Worm (Caenorhabditis elegans) whole organism, L1 larva: Measurements from ENCODE around the gene F43G6.10.

Source experiments
- C04F5.9 ChIP-seq: sonication (generic microtip); optimal IDR thresholded peaks from 2 replicates; lab custom pipeline; 2016; ENCODE audit warnings: missing genetic modification characterization, missing compliant biosample characterization
- alr-1 ChIP-seq: fragments of 200-800 bp; sonication (Bioruptor generic); optimal IDR thresholded peaks from 2 replicates; lab custom pipeline; 2018; ENCODE audit warnings: borderline replicate concordance, mild to moderate bottlenecking, missing genetic modification characterization, missing compliant biosample characterization
- aly-2 ChIP-seq: fragments of 150-350 bp; optimal IDR thresholded peaks from 2 replicates; lab custom pipeline; 2014; ENCODE audit warnings: missing biosample characterization, missing genetic modification characterization
- blmp-1 ChIP-seq: fragments of 150-350 bp; optimal IDR thresholded peaks from 2 replicates; lab custom pipeline; 2014; ENCODE audit warnings: missing biosample characterization, missing genetic modification characterization
- ceh-63 ChIP-seq: fragments of 200-800 bp; sonication (Bioruptor generic); optimal IDR thresholded peaks from 2 replicates; lab custom pipeline; 2018; ENCODE audit warnings: mild to moderate bottlenecking, missing genetic modification characterization, missing compliant biosample characterization
- ceh-8 ChIP-seq: fragments of 200-800 bp; sonication (Bioruptor generic); optimal IDR thresholded peaks from 2 replicates; lab custom pipeline; 2018; ENCODE audit warnings: mild to moderate bottlenecking, missing genetic modification characterization, moderate library complexity, missing compliant biosample characterization
- ceh-88 ChIP-seq: fragments of 200-800 bp; sonication (Bioruptor generic); IDR thresholded peaks from 2 replicates; pipeline ENCODE4 v1.3.6; 2022; ENCODE audit warnings: missing genetic modification characterization, missing compliant biosample characterization
- ces-1 ChIP-seq: fragments of 150-350 bp; optimal IDR thresholded peaks from 2 replicates; lab custom pipeline; 2014; ENCODE audit warnings: missing biosample characterization, missing genetic modification reagents, missing genetic modification characterization
- efl-1 ChIP-seq, 4 experiments: fragments of 150-350 bp; optimal IDR thresholded peaks in 3 of 4; peaks in 1 of 4; 1 replicate in 1 of 4; 2 replicates in 3 of 4; lab custom pipeline; 2014; ENCODE audit warnings: missing biosample characterization in 2 of 4, missing genetic modification characterization in 2 of 4, missing genetic modification reagents in 2 of 4
- egl-13 ChIP-seq: sonication (generic microtip); optimal IDR thresholded peaks from 2 replicates; lab custom pipeline; 2016; ENCODE audit warnings: missing genotype, missing genetic modification reagents, missing genetic modification characterization, missing compliant biosample characterization
- elt-2 ChIP-seq: sonication (generic microtip); optimal IDR thresholded peaks from 2 replicates; lab custom pipeline; 2016; ENCODE audit warnings: missing genetic modification characterization, mild to moderate bottlenecking, inconsistent platforms, missing compliant biosample characterization, missing genetic modification reagents
- elt-3 ChIP-seq, 6 experiments: fragments of 150-350 bp in 1 of 6; sonication (generic microtip); optimal IDR thresholded peaks; 2 replicates each; lab custom pipeline; 2017 to 2018; ENCODE audit warnings: missing biosample characterization in 6 of 6, missing genetic modification characterization in 6 of 6, inconsistent platforms in 1 of 6
- ets-5 ChIP-seq: fragments of 200-800 bp; sonication (Bioruptor generic); IDR thresholded peaks from 2 replicates; pipeline ENCODE4 v1.3.6; 2022; ENCODE audit warnings: missing genetic modification characterization, missing compliant biosample characterization
- fkh-10 ChIP-seq: sonication (generic microtip); optimal IDR thresholded peaks from 2 replicates; lab custom pipeline; 2017; ENCODE audit warnings: missing biosample characterization, missing genetic modification reagents, missing genetic modification characterization
- fkh-8 ChIP-seq: sonication (generic microtip); optimal IDR thresholded peaks from 2 replicates; lab custom pipeline; 2016; ENCODE audit warnings: mild to moderate bottlenecking, missing genetic modification characterization, missing compliant biosample characterization
- fos-1 ChIP-seq: fragments of 150-350 bp; optimal IDR thresholded peaks from 2 replicates; lab custom pipeline; 2014; ENCODE audit warnings: missing biosample characterization, missing genetic modification characterization
- grh-1 ChIP-seq: fragments of 200-800 bp; sonication (Bioruptor generic); IDR thresholded peaks from 2 replicates; pipeline ENCODE4 v1.3.6; 2022; ENCODE audit warnings: missing genetic modification reagents, missing genetic modification characterization, missing compliant biosample characterization
- jun-1 ChIP-seq: fragments of 150-350 bp; optimal IDR thresholded peaks from 2 replicates; lab custom pipeline; 2014; ENCODE audit warnings: missing biosample characterization, missing genetic modification reagents, missing genetic modification characterization
- lin-13 ChIP-seq: fragments of 150-350 bp; optimal IDR thresholded peaks from 2 replicates; lab custom pipeline; 2014; ENCODE audit warnings: missing biosample characterization, missing genetic modification reagents, missing genetic modification characterization
- lin-14 ChIP-seq: fragments of 200-800 bp; sonication (Bioruptor generic); optimal IDR thresholded peaks from 2 replicates; lab custom pipeline; 2018; ENCODE audit warnings: mild to moderate bottlenecking, missing genetic modification characterization, moderate library complexity, missing compliant biosample characterization
- lin-35 ChIP-seq, 2 experiments: fragments of 150-350 bp; optimal IDR thresholded peaks; 2 replicates each; lab custom pipeline; 2014; ENCODE audit warnings: missing biosample characterization in 2 of 2, missing genetic modification characterization in 2 of 2, missing genetic modification reagents in 2 of 2
- lsy-2 ChIP-seq, 2 experiments: fragments of 150-350 bp; optimal IDR thresholded peaks; 2 replicates each; lab custom pipeline; 2014; ENCODE audit warnings: missing biosample characterization in 2 of 2, missing genetic modification characterization in 2 of 2
- mab-9 ChIP-seq: fragments of 200-800 bp; sonication (Bioruptor generic); IDR thresholded peaks from 2 replicates; pipeline ENCODE4 v1.3.6; 2022; ENCODE audit warnings: missing genetic modification reagents, missing genetic modification characterization, missing compliant biosample characterization
- nhr-11 ChIP-seq: fragments of 150-350 bp; optimal IDR thresholded peaks from 2 replicates; lab custom pipeline; 2014; ENCODE audit warnings: missing biosample characterization, missing genetic modification characterization
- nhr-19 ChIP-seq: fragments of 200-800 bp; sonication (Bioruptor generic); conservative IDR thresholded peaks from 2 replicates; pipeline ENCODE4 v1.3.6; 2022; ENCODE audit warnings: missing genetic modification characterization, missing compliant biosample characterization
- nhr-20 ChIP-seq: sonication (generic microtip); optimal IDR thresholded peaks from 2 replicates; lab custom pipeline; 2016; ENCODE audit warnings: mild to moderate bottlenecking, missing genetic modification characterization, missing compliant biosample characterization
- nhr-237 ChIP-seq: fragments of 150-350 bp; optimal IDR thresholded peaks from 2 replicates; lab custom pipeline; 2014; ENCODE audit warnings: missing biosample characterization, missing genetic modification characterization
- nhr-47 ChIP-seq: sonication (generic microtip); optimal IDR thresholded peaks from 2 replicates; lab custom pipeline; 2016; ENCODE audit warnings: mild to moderate bottlenecking, missing genetic modification characterization, moderate library complexity, missing compliant biosample characterization
- nhr-71 ChIP-seq: sonication (generic microtip); optimal IDR thresholded peaks from 2 replicates; lab custom pipeline; 2016; ENCODE audit warnings: mild to moderate bottlenecking, missing genetic modification characterization, moderate library complexity, missing compliant biosample characterization
- nhr-76 ChIP-seq: sonication (generic microtip); optimal IDR thresholded peaks from 2 replicates; lab custom pipeline; 2017; ENCODE audit warnings: missing biosample characterization, missing genetic modification characterization
- nhr-77 ChIP-seq: fragments of 150-350 bp; optimal IDR thresholded peaks from 2 replicates; lab custom pipeline; 2014; ENCODE audit warnings: missing biosample characterization, missing genetic modification characterization
- nhr-84 ChIP-seq: sonication (generic microtip); optimal IDR thresholded peaks from 2 replicates; lab custom pipeline; 2017; ENCODE audit warnings: missing biosample characterization, missing genetic modification characterization
- nhr-85 ChIP-seq: sonication (generic microtip); peaks from one replicate; lab custom pipeline; 2016; ENCODE audit warnings: missing genetic modification characterization, inconsistent platforms, missing compliant biosample characterization
- nhr-90 ChIP-seq: sonication (generic microtip); optimal IDR thresholded peaks from 2 replicates; lab custom pipeline; 2016; ENCODE audit warnings: mild to moderate bottlenecking, missing genetic modification characterization, missing compliant biosample characterization; ENCODE audit not compliant: poor library complexity
- pag-3 ChIP-seq: sonication (generic microtip); optimal IDR thresholded peaks from 2 replicates; lab custom pipeline; 2017; ENCODE audit warnings: missing genetic modification characterization, mild to moderate bottlenecking, missing compliant biosample characterization, antibody characterized with exemption, borderline replicate concordance; ENCODE audit not compliant: insufficient read depth
- snpc-4 ChIP-seq: fragments of 150-350 bp; optimal IDR thresholded peaks from 2 replicates; lab custom pipeline; 2014; ENCODE audit warnings: missing biosample characterization, missing genetic modification characterization
- snu-23 ChIP-seq: sonication (generic microtip); optimal IDR thresholded peaks from 2 replicates; lab custom pipeline; 2016; ENCODE audit warnings: missing genetic modification characterization, missing compliant biosample characterization
- tbx-2 ChIP-seq: sonication (generic microtip); optimal IDR thresholded peaks from 2 replicates; lab custom pipeline; 2016; ENCODE audit warnings: missing genetic modification characterization, missing compliant biosample characterization
- unc-130 ChIP-seq: fragments of 150-350 bp; optimal IDR thresholded peaks from 2 replicates; lab custom pipeline; 2017; ENCODE audit warnings: missing biosample characterization, missing genetic modification characterization, inconsistent platforms
- unc-30 ChIP-seq: sonication (generic microtip); optimal IDR thresholded peaks from 2 replicates; lab custom pipeline; 2017; ENCODE audit warnings: missing biosample characterization, missing genetic modification characterization

F43G6.10 gene

ce11 chrII:11838353-11838752 lies 29.2 kb downstream of the F43G6.10 start:
- peak; percentile 24; the same call in 1 of the 2 replicates for TF ChIP-seq nhr-19 (GFP tag; lab: Robert Waterston, UW)
- TF ChIP-seq nhr-47 (tag; lab: Kevin White, UChicago) = peak; percentile 25
- TF ChIP-seq blmp-1 = peak; percentile 47
- TF ChIP-seq mab-9 (GFP tag; lab: Robert Waterston, UW) = no peak
- peak; percentile 76 for TF ChIP-seq nhr-71
- peak in 4 of 6 experiments; percentile 66 to 93 (median 67) for TF ChIP-seq elt-3 (tag; optimal IDR thresholded peaks at IDR 0.05; lab: Kevin White, UChicago)
- peak; percentile 96 for TF ChIP-seq nhr-85 (tag; lab: Kevin White, UChicago)
- peak in 1 of 2 experiments; percentile 17 for TF ChIP-seq lin-35 (GFP tag; optimal IDR thresholded peaks at IDR 0.05; lab: Kevin White, UChicago)
- TF ChIP-seq egl-13 (tag; lab: Kevin White, UChicago) = no peak
- TF ChIP-seq nhr-90 (tag; lab: Kevin White, UChicago) = peak; percentile 17
- TF ChIP-seq lin-14 (GFP tag; lab: Kevin White, UChicago) = peak; percentile 80
- no peak for TF ChIP-seq snpc-4 (tag; lab: Kevin White, UChicago)
- TF ChIP-seq nhr-20 (tag; lab: Kevin White, UChicago) = peak; percentile 81
- peak in 1 of 2 experiments; percentile 28 for TF ChIP-seq lsy-2 (tag; optimal IDR thresholded peaks at IDR 0.05; lab: Kevin White, UChicago)
- no peak for TF ChIP-seq efl-1 (optimal IDR thresholded peaks at IDR 0.05; lab: Kevin White, UChicago)
- peak in 1 of 2 experiments; percentile 72 for TF ChIP-seq efl-1 (GFP tag; optimal IDR thresholded peaks at IDR 0.05 in 1 of 2; lab: Kevin White, UChicago)
- TF ChIP-seq ceh-8 (GFP tag; lab: Kevin White, UChicago) = no peak
- TF ChIP-seq tbx-2 (tag; lab: Kevin White, UChicago) = peak; percentile 41
- TF ChIP-seq C04F5.9 (tag; lab: Kevin White, UChicago) = no peak
- no peak for TF ChIP-seq ceh-63 (GFP tag; lab: Kevin White, UChicago)
- TF ChIP-seq snu-23 (GFP tag; lab: Kevin White, UChicago) = peak; percentile 13
- no peak for TF ChIP-seq nhr-77

ce11 chrII:11839116-11839515 lies 30.0 kb downstream of the F43G6.10 start:
- TF ChIP-seq fos-1 (tag; lab: Kevin White, UChicago) = no peak
- TF ChIP-seq lsy-2 (tag; optimal IDR thresholded peaks at IDR 0.05; lab: Kevin White, UChicago) = peak in 1 of 2 experiments; percentile 18
- peak; percentile 14 for TF ChIP-seq snu-23 (GFP tag; lab: Kevin White, UChicago)
- no peak for TF ChIP-seq ets-5
- TF ChIP-seq alr-1 (tag; lab: Kevin White, UChicago) = no peak
- TF ChIP-seq ceh-88 = no peak
- TF ChIP-seq jun-1 (tag; lab: Kevin White, UChicago) = no peak
- TF ChIP-seq fkh-8 (tag; lab: Kevin White, UChicago) = no peak
- peak in 1 of 6 experiments; percentile 48 for TF ChIP-seq elt-3 (tag; optimal IDR thresholded peaks at IDR 0.05; lab: Kevin White, UChicago)
- peak; percentile 89 for TF ChIP-seq nhr-85 (tag; lab: Kevin White, UChicago)
- TF ChIP-seq nhr-20 (tag; lab: Kevin White, UChicago) = peak; percentile 60
- peak; percentile 21; the same call in 1 of the 2 replicates for TF ChIP-seq nhr-19 (GFP tag; lab: Robert Waterston, UW)
- TF ChIP-seq lin-14 (GFP tag; lab: Kevin White, UChicago) = peak; percentile 50
- peak; percentile 15 for TF ChIP-seq blmp-1
- TF ChIP-seq lin-13 = no peak
- TF ChIP-seq nhr-71 = peak; percentile 64

- TF ChIP-seq grh-1 (GFP tag; lab: Robert Waterston, UW) (0 out of 2 replicates have a peak, but pooled peaks have one; percentile 14), nhr-77 (no peak), lin-35 (GFP tag; optimal IDR thresholded peaks at IDR 0.05; lab: Kevin White, UChicago) (no peak), nhr-85 (tag; lab: Kevin White, UChicago) (peak; percentile 90), elt-2 (tag; lab: Kevin White, UChicago) (no peak), nhr-20 (tag; lab: Kevin White, UChicago) (peak; percentile 50), nhr-90 (tag; lab: Kevin White, UChicago) (peak; percentile 59), nhr-19 (GFP tag; lab: Robert Waterston, UW) (0 out of 2 replicates have a peak, but pooled peaks have one; percentile 21), nhr-71 (peak; percentile 57), lin-14 (GFP tag; lab: Kevin White, UChicago) (peak; percentile 35), snpc-4 (tag; lab: Kevin White, UChicago) (peak; percentile 80), nhr-47 (tag; lab: Kevin White, UChicago) (peak; percentile 40), snu-23 (GFP tag; lab: Kevin White, UChicago) (peak; percentile 35), nhr-84 (tag; lab: Kevin White, UChicago) (no peak)
- TF ChIP-seq, all 84 proteins: peak for 10
Observed at ce11 chrII:11841653-11842052, 32.5 kb downstream of the F43G6.10 start.

ce11 chrII:11842317-11842716 lies 33.2 kb downstream of the F43G6.10 start, which contains the start of gene T27D12.1:
TSS of gene T27D12.1 (plus strand) at chrII:11842617.
- TF ChIP-seq pag-3 (no peak), mab-9 (GFP tag; lab: Robert Waterston, UW) (no peak), fkh-10 (GFP tag; lab: Kevin White, UChicago) (no peak), lin-13 (no peak), nhr-85 (tag; lab: Kevin White, UChicago) (no peak), C04F5.9 (tag; lab: Kevin White, UChicago) (no peak), aly-2 (tag; lab: Kevin White, UChicago) (no peak), elt-3 (tag; optimal IDR thresholded peaks at IDR 0.05; lab: Kevin White, UChicago) (no peak), grh-1 (GFP tag; lab: Robert Waterston, UW) (no peak), egl-13 (tag; lab: Kevin White, UChicago) (no peak), nhr-237 (no peak), unc-30 (tag; lab: Kevin White, UChicago) (no peak), alr-1 (tag; lab: Kevin White, UChicago) (no peak), elt-2 (tag; lab: Kevin White, UChicago) (no peak), nhr-20 (tag; lab: Kevin White, UChicago) (no peak), nhr-76 (tag; lab: Kevin White, UChicago) (no peak), nhr-11 (tag; lab: Kevin White, UChicago) (no peak), unc-130 (tag; lab: Kevin White, UChicago) (no peak), ces-1 (GFP tag; lab: Kevin White, UChicago) (no peak)
